Worm (Caenorhabditis elegans) whole organism, L2 larva: ENCODE results near the gene nhr-51.

Experiments used
- Y55F3AM.14 ChIP-seq: fragments of 200-800 bp; sonication (Bioruptor generic); optimal IDR thresholded peaks from 2 replicates; lab custom pipeline; 2018; ENCODE audit warnings: mild to moderate bottlenecking, missing genetic modification characterization, missing compliant biosample characterization
- ZK546.5 ChIP-seq: sonication (generic microtip); optimal IDR thresholded peaks from 2 replicates; lab custom pipeline; 2017; ENCODE audit warnings: missing biosample characterization, missing genetic modification characterization
- alr-1 ChIP-seq: fragments of 150-350 bp; optimal IDR thresholded peaks from 2 replicates; lab custom pipeline; 2014; ENCODE audit warnings: missing biosample characterization, missing genetic modification characterization
- aly-2 ChIP-seq: fragments of 150-350 bp; optimal IDR thresholded peaks from 2 replicates; lab custom pipeline; 2014; ENCODE audit warnings: missing biosample characterization, missing genetic modification characterization
- ama-1 ChIP-seq: fragments of 150-350 bp; optimal IDR thresholded peaks from 2 replicates; lab custom pipeline; 2018; ENCODE audit warnings: inconsistent platforms
- blmp-1 ChIP-seq: sonication (generic microtip); optimal IDR thresholded peaks from 2 replicates; lab custom pipeline; 2017; ENCODE audit warnings: missing genetic modification characterization, mild to moderate bottlenecking, missing compliant biosample characterization, antibody characterized with exemption, moderate library complexity; ENCODE audit not compliant: insufficient read depth
- ceh-16 ChIP-seq: fragments of 150-350 bp; optimal IDR thresholded peaks from 2 replicates; lab custom pipeline; 2014; ENCODE audit warnings: missing biosample characterization, missing genetic modification characterization
- ceh-82 ChIP-seq: fragments of 150-350 bp; optimal IDR thresholded peaks from 2 replicates; lab custom pipeline; 2014; ENCODE audit warnings: missing biosample characterization, missing genetic modification characterization
- crh-2 ChIP-seq: sonication (generic microtip); optimal IDR thresholded peaks from 2 replicates; lab custom pipeline; 2017; ENCODE audit warnings: missing biosample characterization, missing genetic modification characterization
- dmd-4 ChIP-seq: sonication (generic microtip); optimal IDR thresholded peaks from 2 replicates; lab custom pipeline; 2017; ENCODE audit warnings: missing biosample characterization, missing genetic modification characterization
- elt-3 ChIP-seq: sonication (generic microtip); optimal IDR thresholded peaks from 2 replicates; lab custom pipeline; 2017; ENCODE audit warnings: missing biosample characterization, missing genetic modification characterization
- fos-1 ChIP-seq: fragments of 150-350 bp; optimal IDR thresholded peaks from 2 replicates; lab custom pipeline; 2014; ENCODE audit warnings: missing biosample characterization, missing genetic modification characterization
- lin-11 ChIP-seq: fragments of 150-350 bp; sonication (generic microtip); optimal IDR thresholded peaks from 2 replicates; lab custom pipeline; 2014; ENCODE audit warnings: missing biosample characterization, missing genetic modification characterization, inconsistent platforms, mixed read lengths
- lin-13 ChIP-seq: fragments of 150-350 bp; optimal IDR thresholded peaks from 2 replicates; lab custom pipeline; 2014; ENCODE audit warnings: missing biosample characterization, missing genetic modification reagents, missing genetic modification characterization
- lin-39 ChIP-seq: fragments of 150-350 bp; optimal IDR thresholded peaks from 2 replicates; lab custom pipeline; 2014; ENCODE audit warnings: missing biosample characterization, missing genetic modification reagents, missing genetic modification characterization
- lsy-2 ChIP-seq, 2 experiments: fragments of 150-350 bp in 1 of 2; sonication (generic microtip) in 1 of 2; optimal IDR thresholded peaks; 2 replicates each; lab custom pipeline; 2014 to 2017; ENCODE audit warnings: missing biosample characterization in 2 of 2, missing genetic modification characterization in 2 of 2
- mab-5 ChIP-seq: fragments of 150-350 bp; optimal IDR thresholded peaks from 2 replicates; lab custom pipeline; 2014; ENCODE audit warnings: missing biosample characterization, missing genetic modification characterization
- nhr-11 ChIP-seq: fragments of 150-350 bp; optimal IDR thresholded peaks from 2 replicates; lab custom pipeline; 2014; ENCODE audit warnings: missing biosample characterization, missing genetic modification characterization
- nhr-23 ChIP-seq: fragments of 150-350 bp; optimal IDR thresholded peaks from 2 replicates; lab custom pipeline; 2014; ENCODE audit warnings: missing biosample characterization, missing genetic modification reagents, missing genetic modification characterization
- nhr-237 ChIP-seq: fragments of 150-350 bp; optimal IDR thresholded peaks from 2 replicates; lab custom pipeline; 2014; ENCODE audit warnings: missing biosample characterization, missing genetic modification characterization
- nhr-6 ChIP-seq: fragments of 150-350 bp; optimal IDR thresholded peaks from 2 replicates; lab custom pipeline; 2014; ENCODE audit warnings: missing biosample characterization, missing genetic modification characterization
- nhr-77 ChIP-seq: fragments of 150-350 bp; optimal IDR thresholded peaks from 2 replicates; lab custom pipeline; 2014; ENCODE audit warnings: missing biosample characterization, missing genetic modification characterization
- skn-1 ChIP-seq: sonication (generic microtip); optimal IDR thresholded peaks from 2 replicates; lab custom pipeline; 2017; ENCODE audit warnings: missing biosample characterization, missing genetic modification characterization
- sma-3 ChIP-seq: sonication (generic microtip); optimal IDR thresholded peaks from 2 replicates; lab custom pipeline; 2016; ENCODE audit warnings: missing genetic modification reagents, missing genetic modification characterization, missing compliant biosample characterization
- sma-9 ChIP-seq, 2 experiments: fragments of 150-350 bp in 1 of 2; sonication (generic microtip) in 1 of 2; optimal IDR thresholded peaks; 2 replicates each; lab custom pipeline; 2014 to 2016; ENCODE audit warnings: missing genetic modification characterization in 2 of 2, mild to moderate bottlenecking in 1 of 2, missing biosample characterization in 1 of 2, missing compliant biosample characterization in 1 of 2, missing genetic modification reagents in 1 of 2, moderate library complexity in 1 of 2
- snpc-4 ChIP-seq: fragments of 150-350 bp; optimal IDR thresholded peaks from 2 replicates; lab custom pipeline; 2014; ENCODE audit warnings: missing biosample characterization, missing genetic modification characterization
- unc-39 ChIP-seq: fragments of 150-350 bp; optimal IDR thresholded peaks from 2 replicates; lab custom pipeline; 2014; ENCODE audit warnings: missing biosample characterization, missing genetic modification characterization
- unc-55 ChIP-seq: fragments of 150-350 bp; sonication (generic microtip); optimal IDR thresholded peaks from 3 replicates; lab custom pipeline; 2014; ENCODE audit warnings: missing biosample characterization, missing genetic modification reagents, missing genetic modification characterization
- unc-62 ChIP-seq: fragments of 150-350 bp; optimal IDR thresholded peaks from 2 replicates; lab custom pipeline; 2014; ENCODE audit warnings: missing biosample characterization, missing genetic modification reagents, missing genetic modification characterization
- ztf-1 ChIP-seq: fragments of 200-800 bp; sonication (Bioruptor generic); conservative IDR thresholded peaks from 2 replicates; pipeline ENCODE4 v1.3.6; 2022; ENCODE audit warnings: missing genetic modification characterization, missing compliant biosample characterization
- ztf-11 ChIP-seq: sonication (generic microtip); optimal IDR thresholded peaks from 2 replicates; lab custom pipeline; 2017; ENCODE audit warnings: missing biosample characterization, missing genetic modification characterization
- ztf-4 ChIP-seq: fragments of 150-350 bp; optimal IDR thresholded peaks from 2 replicates; lab custom pipeline; 2014; ENCODE audit warnings: missing biosample characterization, missing genetic modification characterization

Gene nhr-51

ce11 chrV:15685599-15685998, 11.8 kb downstream of the nhr-51 start, which contains the start of gene nhr-196:
Gene nhr-196, plus strand, starts transcription at chrV:15685716.
- TF ChIP-seq unc-62 (GFP tag; lab: Kevin White, UChicago) (no peak), crh-2 (no peak), unc-39 (tag; lab: Kevin White, UChicago) (no peak)

- TF ChIP-seq blmp-1 (tag; lab: Kevin White, UChicago) (no peak), sma-3 (GFP tag; lab: Kevin White, UChicago) (no peak), sma-9 (GFP tag; optimal IDR thresholded peaks at IDR 0.05; lab: Kevin White, UChicago) (no peak), sma-9 (tag; optimal IDR thresholded peaks at IDR 0.05; lab: Kevin White, UChicago) (no peak), lin-39 (no peak), fos-1 (no peak), lin-11 (tag; lab: Kevin White, UChicago) (no peak), aly-2 (no peak), alr-1 (tag; lab: Kevin White, UChicago) (no peak), ceh-82 (tag; lab: Kevin White, UChicago) (no peak), ceh-16 (tag; lab: Kevin White, UChicago) (no peak), lsy-2 (tag; optimal IDR thresholded peaks at IDR 0.05; lab: Kevin White, UChicago) (no peak), mab-5 (tag; lab: Kevin White, UChicago) (no peak)
Measured at ce11 chrV:15687660-15688059, 13.9 kb downstream of the nhr-51 start, which contains the start of gene nhr-197. Gene nhr-197, plus strand, starts transcription at chrV:15687960.

DNA sequence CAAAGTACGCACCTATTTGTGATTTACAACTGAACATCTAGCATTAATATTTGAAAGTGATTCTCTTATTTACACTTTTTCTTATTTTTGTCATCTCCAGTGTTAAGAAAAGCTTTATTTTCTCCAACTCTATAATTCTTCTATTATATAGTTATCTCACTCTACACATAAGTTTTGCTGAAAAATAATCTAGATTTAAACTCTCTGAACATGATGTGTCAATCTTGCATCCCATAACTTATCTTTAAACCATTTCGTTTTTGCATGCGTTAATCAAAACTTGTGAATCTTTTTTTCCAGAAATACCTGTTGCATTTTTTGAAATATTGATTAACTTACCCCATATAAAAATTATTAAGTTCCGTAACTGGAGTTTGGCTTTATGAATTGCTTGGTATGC, 16.1 kb downstream of the nhr-51 start, which contains the start of gene nhr-268:
TSS of gene nhr-268 (plus strand) at position 301 of the 400 bp plus-strand sequence.
- TF ChIP-seq nhr-77 (tag; lab: Kevin White, UChicago) (no peak), ztf-11 (tag; lab: Kevin White, UChicago) (no peak), aly-2 (no peak), mab-5 (tag; lab: Kevin White, UChicago) (no peak), nhr-23 (tag; lab: Kevin White, UChicago) (no peak), dmd-4 (tag; lab: Kevin White, UChicago) (no peak), ZK546.5 (tag; lab: Kevin White, UChicago) (no peak), nhr-6 (tag; lab: Kevin White, UChicago) (no peak), skn-1 (tag; lab: Kevin White, UChicago) (no peak)

DNA sequence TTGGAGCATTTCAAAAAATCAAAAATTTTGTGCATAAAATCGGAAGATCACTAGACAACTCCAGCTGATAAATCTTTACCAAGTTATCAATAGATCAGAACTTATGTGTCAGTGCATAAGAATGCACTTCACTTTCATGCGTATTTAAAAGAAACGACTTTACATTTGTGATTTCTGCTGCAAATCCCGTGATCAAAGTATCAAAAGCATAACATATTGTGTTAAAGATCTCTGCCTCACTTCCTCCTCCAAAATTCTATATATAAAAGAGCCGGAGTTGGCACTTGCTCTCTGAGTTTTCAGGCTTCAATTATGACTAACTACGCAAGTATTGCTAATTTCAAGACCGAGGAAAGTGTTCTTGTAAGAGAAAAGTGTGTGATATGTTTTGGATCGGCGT, 19.9 kb downstream of the nhr-51 start, which contains the start of gene nhr-198:
TSS of gene nhr-198 (plus strand) at position 313 of the 400 bp plus-strand sequence.
- TF ChIP-seq lin-13 (no peak), nhr-77 (tag; lab: Kevin White, UChicago) (no peak), ztf-11 (tag; lab: Kevin White, UChicago) (no peak), fos-1 (no peak), dmd-4 (tag; lab: Kevin White, UChicago) (no peak), sma-9 (GFP tag; optimal IDR thresholded peaks at IDR 0.05; lab: Kevin White, UChicago) (no peak), sma-9 (tag; optimal IDR thresholded peaks at IDR 0.05; lab: Kevin White, UChicago) (no peak), Y55F3AM.14 (GFP tag; lab: Kevin White, UChicago) (no peak), skn-1 (tag; lab: Kevin White, UChicago) (no peak), snpc-4 (tag; lab: Kevin White, UChicago) (no peak), blmp-1 (tag; lab: Kevin White, UChicago) (no peak)

DNA sequence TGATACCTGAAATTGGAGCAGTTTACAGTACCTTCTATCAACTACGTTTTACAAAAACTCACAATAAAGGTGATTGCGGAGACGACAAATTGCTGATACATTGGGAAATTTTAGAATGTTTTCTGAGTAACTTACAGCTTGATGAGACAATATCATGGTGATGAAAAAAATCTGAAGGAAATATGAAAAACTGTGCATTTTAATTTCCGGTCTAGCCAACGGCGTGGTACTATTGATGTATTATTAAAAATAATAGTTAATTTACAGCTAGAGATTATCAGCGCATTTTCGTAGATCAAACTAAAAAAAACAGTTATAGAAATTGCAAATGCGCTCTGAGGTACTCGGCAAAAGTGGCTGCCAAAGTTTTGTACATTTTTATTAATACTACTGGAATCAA, 24.3 kb downstream of the nhr-51 start, which contains the start of gene srx-29:
TSS of gene srx-29 (minus strand) at position 101 of the 400 bp plus-strand sequence.
- TF ChIP-seq Y55F3AM.14 (GFP tag; lab: Kevin White, UChicago) (no peak), ztf-4 (tag; lab: Kevin White, UChicago) (no peak), elt-3 (tag; lab: Kevin White, UChicago) (no peak), nhr-11 (tag; lab: Kevin White, UChicago) (no peak), ZK546.5 (tag; lab: Kevin White, UChicago) (no peak), mab-5 (tag; lab: Kevin White, UChicago) (no peak), snpc-4 (tag; lab: Kevin White, UChicago) (no peak), alr-1 (tag; lab: Kevin White, UChicago) (no peak), nhr-237 (tag; lab: Kevin White, UChicago) (no peak), lin-13 (no peak), ama-1 (lab: Kevin White, UChicago) (no peak)

- TF ChIP-seq ama-1 (lab: Kevin White, UChicago) = no peak
- no peak for TF ChIP-seq nhr-237 (tag; lab: Kevin White, UChicago)
- TF ChIP-seq unc-55 = no peak
- TF ChIP-seq ztf-11 (tag; lab: Kevin White, UChicago) = no peak
- no peak for TF ChIP-seq lin-13
- no peak for TF ChIP-seq ztf-1
- no peak for TF ChIP-seq sma-3 (GFP tag; lab: Kevin White, UChicago)
- no peak for TF ChIP-seq ztf-4 (tag; lab: Kevin White, UChicago)
- no peak for TF ChIP-seq nhr-23 (tag; lab: Kevin White, UChicago)
Measured at ce11 chrV:15699799-15700198, 26.0 kb downstream of the nhr-51 start, which contains the start of gene nhr-199. Gene nhr-199, minus strand, starts transcription at chrV:15699899.
